Worm (Caenorhabditis elegans) whole organism, early embryonic: ENCODE results near the gene EEED8.12.

Experiments
- B0310.2 ChIP-seq: sonication (generic microtip); optimal IDR thresholded peaks from 2 replicates; lab custom pipeline; 2016; ENCODE audit warnings: mild to moderate bottlenecking, missing genetic modification characterization, missing compliant biosample characterization
- F13C5.2 ChIP-seq: sonication (generic microtip); optimal IDR thresholded peaks from 2 replicates; lab custom pipeline; 2017; ENCODE audit warnings: mild to moderate bottlenecking, missing genetic modification characterization, inconsistent platforms, missing compliant biosample characterization
- aly-1 ChIP-seq: sonication (generic microtip); optimal IDR thresholded peaks from 2 replicates; lab custom pipeline; 2016; ENCODE audit warnings: missing genetic modification characterization, missing compliant biosample characterization
- ama-1 ChIP-seq: fragments of 150-350 bp; optimal IDR thresholded peaks from 2 replicates; lab custom pipeline; 2014
- ceh-13 ChIP-seq: fragments of 200-800 bp; sonication (Bioruptor generic); optimal IDR thresholded peaks from 2 replicates; lab custom pipeline; 2018; ENCODE audit warnings: mild to moderate bottlenecking, missing genetic modification characterization, missing compliant biosample characterization
- ceh-36 ChIP-seq: sonication (generic microtip); optimal IDR thresholded peaks from 2 replicates; lab custom pipeline; 2016; ENCODE audit warnings: missing genetic modification characterization, inconsistent platforms, missing compliant biosample characterization
- flt-1 ChIP-seq: fragments of 200-800 bp; sonication (Bioruptor generic); IDR thresholded peaks from 2 replicates; pipeline ENCODE4 v1.3.6; 2022; ENCODE audit warnings: missing genetic modification characterization, missing compliant biosample characterization
- hmbx-1 ChIP-seq: sonication (generic microtip); optimal IDR thresholded peaks from 2 replicates; lab custom pipeline; 2016; ENCODE audit warnings: mild to moderate bottlenecking, missing genetic modification characterization, missing compliant biosample characterization
- pes-1 ChIP-seq: fragments of 200-800 bp; sonication (Bioruptor generic); IDR thresholded peaks from 2 replicates; pipeline ENCODE4 v1.3.6; 2022; ENCODE audit warnings: missing genetic modification reagents, missing genetic modification characterization, missing compliant biosample characterization
- scrt-1 ChIP-seq: fragments of 200-800 bp; sonication (Bioruptor generic); IDR thresholded peaks from 2 replicates; pipeline ENCODE4 v1.3.6; 2022; ENCODE audit warnings: missing genetic modification characterization, missing compliant biosample characterization
- sea-1 ChIP-seq: fragments of 200-800 bp; sonication (Bioruptor generic); conservative IDR thresholded peaks from 2 replicates; pipeline ENCODE4 v1.3.6; 2022; ENCODE audit warnings: missing genetic modification characterization, missing compliant biosample characterization
- tbx-11 ChIP-seq: fragments of 200-800 bp; sonication (Bioruptor generic); IDR thresholded peaks from 2 replicates; pipeline ENCODE4 v1.3.6; 2022; ENCODE audit warnings: missing genetic modification characterization, missing compliant biosample characterization

DNA sequence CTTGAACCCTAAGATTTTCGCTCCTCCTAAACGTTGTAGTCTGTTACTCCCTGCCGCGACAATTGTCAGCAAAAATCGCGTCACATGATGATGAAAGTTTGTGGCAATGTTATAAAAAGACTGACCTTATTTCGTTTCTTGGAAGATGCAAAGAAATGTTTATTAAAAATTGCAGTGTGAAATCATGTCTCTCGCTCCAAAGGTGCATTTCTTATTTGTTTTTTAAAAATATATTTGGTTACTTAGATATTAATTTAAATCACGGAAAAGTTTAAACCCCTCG lies 30.6 kb downstream of the EEED8.12 start:
- TF ChIP-seq ceh-13 (GFP tag; lab: Kevin White, UChicago) (no peak), ceh-36 (tag; lab: Kevin White, UChicago) (no peak), flt-1 (no peak), B0310.2 (tag; lab: Kevin White, UChicago) (no peak), F13C5.2 (tag; lab: Kevin White, UChicago) (no peak), ama-1 (lab: Kevin White, UChicago) (no peak), hmbx-1 (tag; lab: Kevin White, UChicago) (no peak), pes-1 (GFP tag; lab: Robert Waterston, UW) (no peak), scrt-1 (GFP tag; lab: Robert Waterston, UW) (no peak), aly-1 (tag; lab: Kevin White, UChicago) (no peak), tbx-11 (GFP tag; lab: Robert Waterston, UW) (no peak), sea-1 (GFP tag; lab: Robert Waterston, UW) (no peak)
